Worm (Caenorhabditis elegans) whole organism, early embryonic: ENCODE measurements around the gene lin-25.

Source experiments
- F13C5.2 ChIP-seq: sonication (generic microtip); optimal IDR thresholded peaks from 2 replicates; lab custom pipeline; 2017; ENCODE audit warnings: mild to moderate bottlenecking, missing genetic modification characterization, inconsistent platforms, missing compliant biosample characterization
- ama-1 ChIP-seq: fragments of 150-350 bp; optimal IDR thresholded peaks from 2 replicates; lab custom pipeline; 2014
- ceh-36 ChIP-seq: sonication (generic microtip); optimal IDR thresholded peaks from 2 replicates; lab custom pipeline; 2016; ENCODE audit warnings: missing genetic modification characterization, inconsistent platforms, missing compliant biosample characterization
- ets-7 ChIP-seq: sonication (generic microtip); optimal IDR thresholded peaks from 2 replicates; lab custom pipeline; 2016; ENCODE audit warnings: missing genotype, missing genetic modification characterization, missing compliant biosample characterization
- flt-1 ChIP-seq: fragments of 200-800 bp; sonication (Bioruptor generic); IDR thresholded peaks from 2 replicates; pipeline ENCODE4 v1.3.6; 2022; ENCODE audit warnings: missing genetic modification characterization, missing compliant biosample characterization
- hmbx-1 ChIP-seq: sonication (generic microtip); optimal IDR thresholded peaks from 2 replicates; lab custom pipeline; 2016; ENCODE audit warnings: mild to moderate bottlenecking, missing genetic modification characterization, missing compliant biosample characterization
- hmg-4 ChIP-seq: fragments of 200-800 bp; sonication (Bioruptor generic); optimal IDR thresholded peaks from 2 replicates; lab custom pipeline; 2018; ENCODE audit warnings: mild to moderate bottlenecking, missing genetic modification characterization, missing compliant biosample characterization
- hnd-1 ChIP-seq: sonication (generic microtip); optimal IDR thresholded peaks from 2 replicates; lab custom pipeline; 2016; ENCODE audit warnings: missing genetic modification characterization, missing compliant biosample characterization
- pes-1 ChIP-seq: fragments of 200-800 bp; sonication (Bioruptor generic); IDR thresholded peaks from 2 replicates; pipeline ENCODE4 v1.3.6; 2022; ENCODE audit warnings: missing genetic modification reagents, missing genetic modification characterization, missing compliant biosample characterization
- scrt-1 ChIP-seq: fragments of 200-800 bp; sonication (Bioruptor generic); IDR thresholded peaks from 2 replicates; pipeline ENCODE4 v1.3.6; 2022; ENCODE audit warnings: missing genetic modification characterization, missing compliant biosample characterization
- sea-1 ChIP-seq: fragments of 200-800 bp; sonication (Bioruptor generic); conservative IDR thresholded peaks from 2 replicates; pipeline ENCODE4 v1.3.6; 2022; ENCODE audit warnings: missing genetic modification characterization, missing compliant biosample characterization
- tbx-11 ChIP-seq: fragments of 200-800 bp; sonication (Bioruptor generic); IDR thresholded peaks from 2 replicates; pipeline ENCODE4 v1.3.6; 2022; ENCODE audit warnings: missing genetic modification characterization, missing compliant biosample characterization
- tbx-37 ChIP-seq: fragments of 200-800 bp; sonication (Bioruptor generic); conservative IDR thresholded peaks from 2 replicates; pipeline ENCODE4 v1.3.6; 2022; ENCODE audit warnings: missing genetic modification reagents, missing genetic modification characterization, missing compliant biosample characterization

- TF ChIP-seq hmg-4 (GFP tag; lab: Kevin White, UChicago) (no peak), hmbx-1 (tag; lab: Kevin White, UChicago) (no peak), F13C5.2 (no peak), hnd-1 (tag; lab: Kevin White, UChicago) (no peak), ama-1 (lab: Kevin White, UChicago) (no peak), ceh-36 (tag; lab: Kevin White, UChicago) (no peak), tbx-11 (GFP tag; lab: Robert Waterston, UW) (no peak), scrt-1 (GFP tag; lab: Robert Waterston, UW) (no peak), sea-1 (GFP tag; lab: Robert Waterston, UW) (no peak), flt-1 (GFP tag; lab: Robert Waterston, UW) (no peak), tbx-37 (no peak), pes-1 (GFP tag; lab: Robert Waterston, UW) (no peak), ets-7 (tag; lab: Kevin White, UChicago) (no peak)
Measured at ce11 chrV:12608857-12609256, 40.9 kb upstream of the lin-25 start, which contains the start of gene ZC116.5.
